Worm (Caenorhabditis elegans) whole organism, L3 larva: ENCODE results near the gene srxa-7.

ENCODE experiments used
- R02D3.7 ChIP-seq: fragments of 150-350 bp; optimal IDR thresholded peaks from 2 replicates; lab custom pipeline; 2014; ENCODE audit warnings: missing biosample characterization, missing genetic modification characterization
- ZK546.5 ChIP-seq: sonication (generic microtip); optimal IDR thresholded peaks from 2 replicates; lab custom pipeline; 2017; ENCODE audit warnings: missing biosample characterization, missing genetic modification characterization
- ama-1 ChIP-seq: fragments of 150-350 bp; optimal IDR thresholded peaks from 2 replicates; lab custom pipeline; 2018
- ceh-16 ChIP-seq: sonication (generic microtip); optimal IDR thresholded peaks from 2 replicates; lab custom pipeline; 2017; ENCODE audit warnings: missing biosample characterization, missing genetic modification characterization
- ceh-28 ChIP-seq: fragments of 150-350 bp; optimal IDR thresholded peaks from 2 replicates; lab custom pipeline; 2014; ENCODE audit warnings: missing biosample characterization, missing genetic modification reagents, missing genetic modification characterization
- ceh-9 ChIP-seq: sonication (generic microtip); optimal IDR thresholded peaks from 2 replicates; lab custom pipeline; 2018; ENCODE audit warnings: missing biosample characterization, missing genetic modification characterization
- daf-12 ChIP-seq: fragments of 150-350 bp; optimal IDR thresholded peaks from 2 replicates; lab custom pipeline; 2014; ENCODE audit warnings: missing biosample characterization, missing genetic modification reagents, missing genetic modification characterization
- egl-27 ChIP-seq: sonication (generic microtip); optimal IDR thresholded peaks from 4 replicates; lab custom pipeline; 2017; ENCODE audit warnings: missing biosample characterization, missing genetic modification reagents, missing genetic modification characterization
- egl-5 ChIP-seq: fragments of 150-350 bp; optimal IDR thresholded peaks from 2 replicates; lab custom pipeline; 2017; ENCODE audit warnings: missing biosample characterization, missing genetic modification reagents, missing genetic modification characterization, inconsistent platforms
- elt-1 ChIP-seq: fragments of 150-350 bp; optimal IDR thresholded peaks from 2 replicates; lab custom pipeline; 2014; ENCODE audit warnings: missing biosample characterization, missing genetic modification characterization
- elt-2 ChIP-seq: sonication (generic microtip); optimal IDR thresholded peaks from 2 replicates; lab custom pipeline; 2016; ENCODE audit warnings: missing genetic modification reagents, mild to moderate bottlenecking, missing genetic modification characterization, missing compliant biosample characterization
- elt-3 ChIP-seq, 3 experiments: fragments of 150-350 bp in 1 of 3; sonication (generic microtip) in 2 of 3; optimal IDR thresholded peaks; 2 replicates in 2 of 3; 4 replicates in 1 of 3; lab custom pipeline; 2014 to 2017; ENCODE audit warnings: missing biosample characterization in 3 of 3, missing genetic modification characterization in 3 of 3
- eor-1 ChIP-seq, 2 experiments: fragments of 150-350 bp; optimal IDR thresholded peaks; 2 replicates each; lab custom pipeline; 2014 to 2018; ENCODE audit warnings: missing biosample characterization in 2 of 2, missing genetic modification characterization in 2 of 2
- fkh-10 ChIP-seq: sonication (generic microtip); optimal IDR thresholded peaks from 2 replicates; lab custom pipeline; 2017; ENCODE audit warnings: missing biosample characterization, missing genetic modification reagents, missing genetic modification characterization
- fkh-2 ChIP-seq: fragments of 150-350 bp; optimal IDR thresholded peaks from 2 replicates; lab custom pipeline; 2014; ENCODE audit warnings: missing biosample characterization, missing genetic modification reagents, missing genetic modification characterization
- fos-1 ChIP-seq: fragments of 150-350 bp; optimal IDR thresholded peaks from 2 replicates; lab custom pipeline; 2014; ENCODE audit warnings: missing biosample characterization, missing genetic modification characterization
- hmg-11 ChIP-seq: sonication (generic microtip); optimal IDR thresholded peaks from 2 replicates; lab custom pipeline; 2016; ENCODE audit warnings: missing genetic modification characterization, missing compliant biosample characterization
- jun-1 ChIP-seq: fragments of 150-350 bp; optimal IDR thresholded peaks from 2 replicates; lab custom pipeline; 2014; ENCODE audit warnings: missing biosample characterization, missing genetic modification reagents, missing genetic modification characterization
- lin-15B ChIP-seq: fragments of 150-350 bp; optimal IDR thresholded peaks from 2 replicates; lab custom pipeline; 2014; ENCODE audit warnings: missing biosample characterization, missing genetic modification characterization
- mdl-1 ChIP-seq: fragments of 150-350 bp; optimal IDR thresholded peaks from 2 replicates; lab custom pipeline; 2014; ENCODE audit warnings: missing biosample characterization, missing genetic modification characterization
- mml-1 ChIP-seq: fragments of 150-350 bp; sonication (generic microtip); optimal IDR thresholded peaks from 3 replicates; lab custom pipeline; 2014; ENCODE audit warnings: missing biosample characterization, missing genetic modification characterization
- nfya-1 ChIP-seq: sonication (generic microtip); optimal IDR thresholded peaks from 2 replicates; lab custom pipeline; 2017; ENCODE audit warnings: missing genetic modification characterization, mild to moderate bottlenecking, missing compliant biosample characterization, antibody characterized with exemption, moderate library complexity; ENCODE audit not compliant: insufficient read depth
- nhr-11 ChIP-seq: fragments of 150-350 bp; optimal IDR thresholded peaks from 2 replicates; lab custom pipeline; 2014; ENCODE audit warnings: missing biosample characterization, missing genetic modification characterization
- nhr-25 ChIP-seq: sonication (generic microtip); optimal IDR thresholded peaks from 2 replicates; lab custom pipeline; 2017; ENCODE audit warnings: missing biosample characterization, missing genetic modification characterization
- nhr-43 ChIP-seq: sonication (generic microtip); optimal IDR thresholded peaks from 2 replicates; lab custom pipeline; 2016; ENCODE audit warnings: mild to moderate bottlenecking, missing genetic modification characterization, missing compliant biosample characterization; ENCODE audit not compliant: poor library complexity, severe bottlenecking
- nhr-67 ChIP-seq: fragments of 150-350 bp; optimal IDR thresholded peaks from 2 replicates; lab custom pipeline; 2014; ENCODE audit warnings: missing biosample characterization, missing genetic modification characterization
- nhr-76 ChIP-seq: fragments of 150-350 bp; sonication (generic microtip); optimal IDR thresholded peaks from 5 replicates; lab custom pipeline; 2014; ENCODE audit warnings: missing biosample characterization, missing genetic modification characterization
- nhr-77 ChIP-seq: fragments of 150-350 bp; optimal IDR thresholded peaks from 2 replicates; lab custom pipeline; 2014; ENCODE audit warnings: missing biosample characterization, missing genetic modification characterization
- pha-4 ChIP-seq: fragments of 150-350 bp; optimal IDR thresholded peaks from 2 replicates; lab custom pipeline; 2014; ENCODE audit warnings: missing biosample characterization, missing genetic modification reagents, missing genetic modification characterization
- pqm-1 ChIP-seq: fragments of 150-350 bp; optimal IDR thresholded peaks from 2 replicates; lab custom pipeline; 2017; ENCODE audit warnings: missing biosample characterization, missing genetic modification characterization, inconsistent platforms
- sea-2 ChIP-seq: fragments of 150-350 bp; sonication (generic microtip); optimal IDR thresholded peaks from 4 replicates; lab custom pipeline; 2014; ENCODE audit warnings: missing biosample characterization, missing genetic modification reagents, missing genetic modification characterization
- skn-1 ChIP-seq: fragments of 150-350 bp; optimal IDR thresholded peaks from 2 replicates; lab custom pipeline; 2014; ENCODE audit warnings: missing biosample characterization, missing genetic modification characterization
- snpc-4 ChIP-seq: fragments of 150-350 bp; optimal IDR thresholded peaks from 2 replicates; lab custom pipeline; 2014; ENCODE audit warnings: missing biosample characterization, missing genetic modification characterization
- tbx-2 ChIP-seq: sonication (generic microtip); optimal IDR thresholded peaks from 2 replicates; lab custom pipeline; 2016; ENCODE audit warnings: mild to moderate bottlenecking, missing genetic modification characterization, missing compliant biosample characterization
- unc-39 ChIP-seq: sonication (generic microtip); optimal IDR thresholded peaks from 4 replicates; lab custom pipeline; 2017; ENCODE audit warnings: missing biosample characterization, missing genetic modification characterization
- unc-62 ChIP-seq: fragments of 150-350 bp; sonication (generic microtip); optimal IDR thresholded peaks from 4 replicates; lab custom pipeline; 2014; ENCODE audit warnings: missing biosample characterization, missing genetic modification reagents, missing genetic modification characterization
- zag-1 ChIP-seq: fragments of 150-350 bp; optimal IDR thresholded peaks from 2 replicates; lab custom pipeline; 2014; ENCODE audit warnings: missing biosample characterization, missing genetic modification characterization
- ztf-11 ChIP-seq: fragments of 150-350 bp; optimal IDR thresholded peaks from 2 replicates; lab custom pipeline; 2014; ENCODE audit warnings: missing biosample characterization, missing genetic modification characterization
- ztf-4 ChIP-seq: fragments of 150-350 bp; optimal IDR thresholded peaks from 2 replicates; lab custom pipeline; 2014; ENCODE audit warnings: missing biosample characterization, missing genetic modification characterization

The srxa-7 gene

ce11 chrV:16299834-16300233, 7.5 kb upstream of the srxa-7 start:
- no peak for TF ChIP-seq nhr-43 (tag; lab: Kevin White, UChicago)
- no peak for TF ChIP-seq nhr-76
- no peak for TF ChIP-seq unc-62
- TF ChIP-seq unc-39 (tag; lab: Kevin White, UChicago), result no peak
- no peak for TF ChIP-seq ZK546.5 (tag; lab: Kevin White, UChicago)
- TF ChIP-seq R02D3.7, result no peak
- TF ChIP-seq egl-5 (tag; lab: Kevin White, UChicago), result no peak
- no peak for TF ChIP-seq elt-2 (tag; lab: Kevin White, UChicago)
- TF ChIP-seq fos-1, result no peak
- TF ChIP-seq tbx-2 (tag; lab: Kevin White, UChicago), result no peak
- TF ChIP-seq snpc-4, result no peak
- TF ChIP-seq hmg-11 (tag; lab: Kevin White, UChicago), result no peak
- no peak for TF ChIP-seq mml-1 (tag; lab: Kevin White, UChicago)
- TF ChIP-seq, all 47 proteins: peak for 0

ce11 chrV:16300276-16300675, 7.1 kb upstream of the srxa-7 start, which contains the start of gene srbc-82:
Gene srbc-82 (plus strand): TSS chrV:16300576.
- TF ChIP-seq pqm-1 (tag; lab: Kevin White, UChicago) (no peak), jun-1 (tag; lab: Kevin White, UChicago) (no peak)

ce11 chrV:16302439-16302838, 4.9 kb upstream of the srxa-7 start, which contains the start of the genes C31A11.13 and oac-6:
Gene C31A11.13 (minus strand): TSS chrV:16302551.
Gene oac-6 (plus strand): TSS chrV:16302717.
- TF ChIP-seq ztf-11 (tag; lab: Kevin White, UChicago) (no peak), nhr-25 (tag; lab: Kevin White, UChicago) (no peak), elt-3 (tag; optimal IDR thresholded peaks at IDR 0.05; lab: Kevin White, UChicago) (no peak), egl-27 (tag; lab: Kevin White, UChicago) (no peak), elt-2 (tag; lab: Kevin White, UChicago) (peak; percentile 58), ceh-16 (tag; lab: Kevin White, UChicago) (no peak), pqm-1 (tag; lab: Kevin White, UChicago) (peak; percentile 60), ama-1 (lab: Kevin White, UChicago) (no peak), nhr-67 (tag; lab: Kevin White, UChicago) (no peak), zag-1 (tag; lab: Kevin White, UChicago) (no peak), nhr-77 (tag; lab: Kevin White, UChicago) (no peak), pha-4 (tag; lab: Kevin White, UChicago) (no peak), eor-1 (tag; optimal IDR thresholded peaks at IDR 0.05; lab: Kevin White, UChicago) (no peak)

ce11 chrV:16308343-16308742, 990 bp downstream of the srxa-7 start:
- no peak for TF ChIP-seq sea-2 (GFP tag; lab: Kevin White, UChicago)
- no peak for TF ChIP-seq ceh-28
- no peak for TF ChIP-seq lin-15B (tag; lab: Kevin White, UChicago)
- no peak for TF ChIP-seq ZK546.5 (tag; lab: Kevin White, UChicago)
- no peak for TF ChIP-seq nhr-11 (tag; lab: Kevin White, UChicago)
- TF ChIP-seq fkh-2 (tag; lab: Kevin White, UChicago), result no peak
- TF ChIP-seq mdl-1 (tag; lab: Kevin White, UChicago), result no peak
- TF ChIP-seq nhr-67 (tag; lab: Kevin White, UChicago), result no peak

ce11 chrV:16309523-16309922, 2.2 kb downstream of the srxa-7 start, which contains the start of gene oac-7:
Gene oac-7 (plus strand): TSS chrV:16309805.
- TF ChIP-seq ceh-9 (tag; lab: Kevin White, UChicago) (no peak), elt-2 (tag; lab: Kevin White, UChicago) (peak; percentile 15), snpc-4 (no peak)

ce11 chrV:16315004-16315403, 7.7 kb downstream of the srxa-7 start, which contains the start of gene str-214:
Gene str-214 (plus strand): TSS chrV:16315304.
- TF ChIP-seq nhr-11 (tag; lab: Kevin White, UChicago), result no peak
- TF ChIP-seq pha-4 (tag; lab: Kevin White, UChicago), result no peak
- no peak for TF ChIP-seq snpc-4
- TF ChIP-seq daf-12 (tag; lab: Kevin White, UChicago), result no peak
- no peak for TF ChIP-seq elt-1 (tag; lab: Kevin White, UChicago)
- TF ChIP-seq nhr-25 (tag; lab: Kevin White, UChicago), result no peak
- no peak for TF ChIP-seq zag-1 (tag; lab: Kevin White, UChicago)
- TF ChIP-seq ZK546.5 (tag; lab: Kevin White, UChicago), result no peak
- TF ChIP-seq skn-1 (tag; lab: Kevin White, UChicago), result no peak
- no peak for TF ChIP-seq fkh-10 (GFP tag; lab: Kevin White, UChicago)
- no peak for TF ChIP-seq sea-2 (GFP tag; lab: Kevin White, UChicago)
- TF ChIP-seq ceh-16 (tag; lab: Kevin White, UChicago), result no peak
- TF ChIP-seq ztf-4, result no peak
- TF ChIP-seq unc-62, result no peak
- TF ChIP-seq nhr-77 (tag; lab: Kevin White, UChicago), result no peak
- TF ChIP-seq nfya-1, result no peak
- TF ChIP-seq tbx-2 (tag; lab: Kevin White, UChicago), result no peak
- no peak for TF ChIP-seq ceh-28
- TF ChIP-seq mml-1 (tag; lab: Kevin White, UChicago), result no peak
